Fruit fly (Drosophila melanogaster) whole organism, embryonic: ENCODE measurements around the gene CG13653.
A peak's percentile ranks its signal among the peaks of the same experiment; 100 is the strongest.

ENCODE experiments used
- Ada2b ChIP-seq: fragments of 200-800 bp; sonication (Bioruptor generic); IDR thresholded peaks from 2 replicates; pipeline ENCODE4 v1.3.6; 2022; ENCODE audit warnings: missing biosample characterization, missing genetic modification characterization
- CG10147 ChIP-seq: fragments of 200-800 bp; sonication (Bioruptor generic); optimal IDR thresholded peaks from 2 replicates; lab custom pipeline; 2019; ENCODE audit warnings: missing biosample characterization, mild to moderate bottlenecking, missing genetic modification characterization, moderate library complexity
- CG10274 ChIP-seq: fragments of 200-800 bp; sonication (Bioruptor generic); optimal IDR thresholded peaks from 3 replicates; lab custom pipeline; 2017; ENCODE audit warnings: missing biosample characterization, mild to moderate bottlenecking, missing genetic modification characterization
- CG10321 ChIP-seq: fragments of 200-800 bp; sonication (Bioruptor generic); IDR thresholded peaks from 2 replicates; pipeline ENCODE4 v1.3.6; 2022; ENCODE audit warnings: missing biosample characterization, missing genetic modification characterization
- CG12659 ChIP-seq: fragments of 200-800 bp; sonication (Bioruptor generic); optimal IDR thresholded peaks from 3 replicates; lab custom pipeline; 2017; ENCODE audit warnings: mild to moderate bottlenecking, missing biosample characterization, missing genetic modification reagents, missing genetic modification characterization
- CG15011 ChIP-seq: fragments of 200-800 bp; sonication (Bioruptor generic); optimal IDR thresholded peaks from 3 replicates; lab custom pipeline; 2018; ENCODE audit warnings: missing biosample characterization, mild to moderate bottlenecking, missing genetic modification characterization
- CG2875 ChIP-seq: fragments of 200-800 bp; sonication (Bioruptor generic); optimal IDR thresholded peaks from 2 replicates; lab custom pipeline; 2017; ENCODE audit warnings: missing biosample characterization, mild to moderate bottlenecking, missing genetic modification characterization, missing genetic modification reagents
- CG31365 ChIP-seq: fragments of 200-800 bp; sonication (Bioruptor generic); optimal IDR thresholded peaks from 2 replicates; lab custom pipeline; 2018; ENCODE audit warnings: missing biosample characterization, mild to moderate bottlenecking, missing genetic modification characterization
- CG34224 ChIP-seq: fragments of 200-800 bp; sonication (Bioruptor generic); IDR thresholded peaks from 3 replicates; pipeline ENCODE4 v1.3.6; 2022; ENCODE audit warnings: missing biosample characterization, missing genetic modification characterization; ENCODE audit not compliant: partially characterized antibody
- CG4282 ChIP-seq: fragments of 200-800 bp; sonication (Bioruptor generic); optimal IDR thresholded peaks from 2 replicates; lab custom pipeline; 2016; ENCODE audit warnings: missing biosample characterization, missing genetic modification characterization
- CG4854 ChIP-seq: fragments of 200-800 bp; sonication (Bioruptor generic); optimal IDR thresholded peaks from 2 replicates; lab custom pipeline; 2016; ENCODE audit warnings: missing biosample characterization, missing genetic modification characterization, inconsistent platforms
- CG5953 ChIP-seq: fragments of 200-800 bp; sonication (Bioruptor generic); IDR thresholded peaks from 2 replicates; pipeline ENCODE4 v1.3.6; 2022; ENCODE audit warnings: missing biosample characterization, missing genetic modification characterization
- CG6654 ChIP-seq: fragments of 200-800 bp; sonication (Bioruptor generic); optimal IDR thresholded peaks from 2 replicates; lab custom pipeline; 2017; ENCODE audit warnings: missing biosample characterization, mild to moderate bottlenecking, missing genetic modification characterization
- CG7372 ChIP-seq: fragments of 200-800 bp; sonication (Bioruptor generic); IDR thresholded peaks from 2 replicates; pipeline ENCODE4 v1.3.6; 2022; ENCODE audit warnings: missing biosample characterization, missing genetic modification characterization
- CG7556 ChIP-seq: fragments of 200-800 bp; sonication (Bioruptor generic); optimal IDR thresholded peaks from 2 replicates; lab custom pipeline; 2017; ENCODE audit warnings: missing biosample characterization, mild to moderate bottlenecking, missing genetic modification characterization
- CG7786 ChIP-seq: fragments of 200-800 bp; sonication (Bioruptor generic); optimal IDR thresholded peaks from 2 replicates; lab custom pipeline; 2016; ENCODE audit warnings: missing biosample characterization, missing genetic modification characterization
- CG8290 ChIP-seq, 3 experiments: fragments of 200-800 bp; sonication (Bioruptor generic); optimal IDR thresholded peaks; 2 replicates each; lab custom pipeline; 2016 to 2019; ENCODE audit warnings: missing biosample characterization in 3 of 3, missing genetic modification characterization in 3 of 3, mild to moderate bottlenecking in 2 of 3, moderate library complexity in 1 of 3
- CG8944 ChIP-seq: fragments of 200-800 bp; sonication (Bioruptor generic); optimal IDR thresholded peaks from 3 replicates; lab custom pipeline; 2016; ENCODE audit warnings: missing biosample characterization, missing genetic modification characterization
- CG9727 ChIP-seq: fragments of 200-800 bp; sonication (Bioruptor generic); optimal IDR thresholded peaks from 3 replicates; lab custom pipeline; 2017; ENCODE audit warnings: missing biosample characterization, mild to moderate bottlenecking, missing genetic modification characterization
- Chrac-16 ChIP-seq: fragments of 200-800 bp; sonication (Bioruptor generic); optimal IDR thresholded peaks from 3 replicates; lab custom pipeline; 2016; ENCODE audit warnings: missing biosample characterization, missing genetic modification characterization
- CkIIα-i1 ChIP-seq: fragments of 200-800 bp; sonication (Bioruptor generic); IDR thresholded peaks from 2 replicates; pipeline ENCODE4 v1.3.6; 2022; ENCODE audit warnings: missing biosample characterization, missing genetic modification characterization
- D19B ChIP-seq: fragments of 200-800 bp; sonication (Bioruptor generic); optimal IDR thresholded peaks from 2 replicates; lab custom pipeline; 2017; ENCODE audit warnings: missing biosample characterization, mild to moderate bottlenecking, missing genetic modification characterization
- Dip3 ChIP-seq: fragments of 200-800 bp; sonication (Bioruptor generic); optimal IDR thresholded peaks from 3 replicates; lab custom pipeline; 2016; ENCODE audit warnings: missing biosample characterization, missing genetic modification characterization
- HHEX ChIP-seq: fragments of 200-800 bp; sonication (Bioruptor generic); optimal IDR thresholded peaks from 3 replicates; lab custom pipeline; 2017; ENCODE audit warnings: missing biosample characterization, mild to moderate bottlenecking, missing genetic modification characterization, missing genetic modification reagents
- HLHmδ ChIP-seq: fragments of 200-800 bp; sonication (Bioruptor generic); optimal IDR thresholded peaks from 2 replicates; lab custom pipeline; 2018; ENCODE audit warnings: missing biosample characterization, mild to moderate bottlenecking, missing genetic modification characterization, moderate library complexity
- Hmr ChIP-seq: fragments of 200-800 bp; sonication (Bioruptor generic); optimal IDR thresholded peaks from 3 replicates; lab custom pipeline; 2017; ENCODE audit warnings: mild to moderate bottlenecking, missing biosample characterization, missing genetic modification reagents, missing genetic modification characterization
- Hmx ChIP-seq: fragments of 200-800 bp; sonication (Bioruptor generic); optimal IDR thresholded peaks from 2 replicates; lab custom pipeline; 2016; ENCODE audit warnings: missing biosample characterization, missing genetic modification characterization
- Lhr ChIP-seq: fragments of 200-800 bp; sonication (Bioruptor generic); optimal IDR thresholded peaks from 3 replicates; lab custom pipeline; 2017; ENCODE audit warnings: mild to moderate bottlenecking, missing biosample characterization, missing genetic modification reagents, missing genetic modification characterization
- Poxn ChIP-seq: fragments of 200-800 bp; sonication (Bioruptor generic); IDR thresholded peaks from 2 replicates; pipeline ENCODE4 v1.3.6; 2022; ENCODE audit warnings: missing biosample characterization, missing genetic modification characterization
- YL-1 ChIP-seq: fragments of 200-800 bp; sonication (Bioruptor generic); optimal IDR thresholded peaks from 3 replicates; lab custom pipeline; 2017; ENCODE audit warnings: missing biosample characterization, mild to moderate bottlenecking, missing genetic modification characterization
- bowl ChIP-seq: fragments of 200-800 bp; sonication (Bioruptor generic); IDR thresholded peaks from 2 replicates; pipeline ENCODE4 v1.3.6; 2022; ENCODE audit warnings: missing biosample characterization, missing genetic modification characterization
- btn ChIP-seq: fragments of 200-800 bp; sonication (Bioruptor generic); optimal IDR thresholded peaks from 2 replicates; lab custom pipeline; 2016; ENCODE audit warnings: missing biosample characterization, missing genetic modification characterization
- chinmo ChIP-seq: fragments of 200-800 bp; sonication (Bioruptor generic); IDR thresholded peaks from 4 replicates; pipeline ENCODE4 v1.3.6; 2022; ENCODE audit warnings: missing biosample characterization, missing genetic modification characterization; ENCODE audit not compliant: partially characterized antibody
- corto ChIP-seq: fragments of 200-800 bp; sonication (Bioruptor generic); optimal IDR thresholded peaks from 2 replicates; lab custom pipeline; 2016; ENCODE audit warnings: missing biosample characterization, mild to moderate bottlenecking, missing genetic modification characterization, moderate library complexity
- crp ChIP-seq, 2 experiments: fragments of 200-800 bp; sonication (Bioruptor generic); optimal IDR thresholded peaks; 2 replicates in 1 of 2; 3 replicates in 1 of 2; lab custom pipeline; 2017; ENCODE audit warnings: missing biosample characterization in 2 of 2, missing genetic modification characterization in 2 of 2, mild to moderate bottlenecking in 1 of 2, moderate library complexity in 1 of 2
- ems ChIP-seq: fragments of 200-800 bp; sonication (Bioruptor generic); optimal IDR thresholded peaks from 3 replicates; lab custom pipeline; 2016; ENCODE audit warnings: missing biosample characterization, missing genetic modification characterization
- fd96Cb ChIP-seq: fragments of 200-800 bp; sonication (Bioruptor generic); optimal IDR thresholded peaks from 2 replicates; lab custom pipeline; 2018; ENCODE audit warnings: missing biosample characterization, mild to moderate bottlenecking, missing genetic modification characterization, moderate library complexity
- h ChIP-seq: fragments of >200 bp; optimal IDR thresholded peaks from 2 replicates; lab custom pipeline; 2017
- kay ChIP-seq: fragments of 200-800 bp; sonication (Bioruptor generic); optimal IDR thresholded peaks from 2 replicates; lab custom pipeline; 2016; ENCODE audit warnings: missing biosample characterization, missing genetic modification characterization
- knrl ChIP-seq: fragments of 200-800 bp; sonication (Bioruptor generic); IDR thresholded peaks from 3 replicates; pipeline ENCODE4 v1.3.6; 2022; ENCODE audit warnings: missing biosample characterization, missing genetic modification characterization; ENCODE audit not compliant: partially characterized antibody
- lov ChIP-seq, 2 experiments: fragments of 200-800 bp in 1 of 2; fragments of >200 bp in 1 of 2; sonication (Bioruptor generic) in 1 of 2; IDR thresholded peaks in 1 of 2; optimal IDR thresholded peaks in 1 of 2; 2 replicates in 1 of 2; 3 replicates in 1 of 2; pipeline versions ENCODE4 v1.3.6 to Lab custom; 2017 to 2022; ENCODE audit warnings: missing biosample characterization in 1 of 2, missing genetic modification characterization in 1 of 2
- nerfin-1 ChIP-seq: fragments of 200-800 bp; sonication (Bioruptor generic); optimal IDR thresholded peaks from 3 replicates; lab custom pipeline; 2019; ENCODE audit warnings: missing biosample characterization, mild to moderate bottlenecking, missing genetic modification characterization, moderate library complexity
- pita ChIP-seq: fragments of 200-800 bp; sonication (Bioruptor generic); optimal IDR thresholded peaks from 2 replicates; lab custom pipeline; 2017; ENCODE audit warnings: missing biosample characterization, mild to moderate bottlenecking, missing genetic modification characterization
- row ChIP-seq: fragments of 200-800 bp; sonication (Bioruptor generic); IDR thresholded peaks from 3 replicates; pipeline ENCODE4 v1.3.6; 2022; ENCODE audit warnings: missing biosample characterization, missing genetic modification characterization
- sr ChIP-seq: fragments of 200-800 bp; sonication (Bioruptor generic); IDR thresholded peaks from 3 replicates; pipeline ENCODE4 v1.3.6; 2022; ENCODE audit warnings: missing biosample characterization, missing genetic modification characterization
- stc ChIP-seq: fragments of 200-800 bp; sonication (Bioruptor generic); IDR thresholded peaks from 2 replicates; pipeline ENCODE4 v1.3.6; 2022; ENCODE audit warnings: missing biosample characterization, missing genetic modification characterization
- unpg ChIP-seq: fragments of 200-800 bp; sonication (Bioruptor generic); optimal IDR thresholded peaks from 3 replicates; lab custom pipeline; 2018; ENCODE audit warnings: missing biosample characterization, mild to moderate bottlenecking, missing genetic modification characterization, moderate library complexity
- vvl ChIP-seq: fragments of 200-800 bp; sonication (Bioruptor generic); IDR thresholded peaks from 2 replicates; pipeline ENCODE4 v1.3.6; 2022; ENCODE audit warnings: missing biosample characterization, missing genetic modification characterization
- z ChIP-seq: fragments of 200-800 bp; sonication (Bioruptor generic); IDR thresholded peaks from 3 replicates; pipeline ENCODE4 v1.3.6; 2022; ENCODE audit warnings: missing biosample characterization, missing genetic modification characterization
- zen2 ChIP-seq: fragments of 200-800 bp; sonication (Bioruptor generic); IDR thresholded peaks from 3 replicates; pipeline ENCODE4 v1.3.6; 2022; ENCODE audit warnings: missing biosample characterization, missing genetic modification characterization; ENCODE audit not compliant: partially characterized antibody

Gene CG13653

dm6 chr3R:25178521-25178920 lies 16.8 kb upstream of the CG13653 start (continued):
- TF ChIP-seq unpg (GFP tag; lab: Kevin White, UChicago) (peak; percentile 62), Ada2b (GFP tag; lab: Robert Waterston, UW) (peak; percentile 60), lov (optimal IDR thresholded peaks at IDR 0.05; lab: Kevin White, UChicago) (no peak), lov (GFP tag; IDR thresholded peaks at IDR 0.05; lab: Robert Waterston, UW) (0 out of 3 replicates have a peak, but pooled peaks have one; percentile 23), CG8944 (GFP tag; lab: Kevin White, UChicago) (no peak), CG7556 (GFP tag; lab: Kevin White, UChicago) (peak; percentile 32), bowl (GFP tag; lab: Robert Waterston, UW) (no peak), chinmo (GFP tag; lab: Robert Waterston, UW) (no peak), vvl (0 out of 2 replicates have a peak, but pooled peaks have one; percentile 26), z (no peak), YL-1 (GFP tag; lab: Kevin White, UChicago) (no peak), nerfin-1 (no peak), CG7786 (GFP tag; lab: Kevin White, UChicago) (peak; percentile 25), Hmx (GFP tag; lab: Kevin White, UChicago) (no peak), zen2 (GFP tag; lab: Robert Waterston, UW) (no peak), Dip3 (no peak), CG2875 (GFP tag; lab: Kevin White, UChicago) (peak; percentile 11), corto (GFP tag; lab: Kevin White, UChicago) (peak; percentile 14), CG10274 (GFP tag; lab: Kevin White, UChicago) (no peak), CG4282 (GFP tag; lab: Kevin White, UChicago) (no peak), CG7372 (peak; percentile 22; the same call in 1 of the 2 replicates), HLHmδ (no peak), btn (GFP tag; lab: Kevin White, UChicago) (no peak), CG12659 (GFP tag; lab: Kevin White, UChicago) (peak; percentile 33), CG9727 (GFP tag; lab: Kevin White, UChicago) (peak; percentile 75), sr (GFP tag; lab: Robert Waterston, UW) (peak; percentile 24; the same call in 1 of the 3 replicates), HHEX (GFP tag; lab: Kevin White, UChicago) (no peak), CG34224 (no peak), CkIIα-i1 (GFP tag; lab: Robert Waterston, UW) (no peak), CG6654 (no peak), stc (GFP tag; lab: Robert Waterston, UW) (0 out of 2 replicates have a peak, but pooled peaks have one; percentile 42), CG5953 (GFP tag; lab: Robert Waterston, UW) (0 out of 2 replicates have a peak, but pooled peaks have one; percentile 59), row (GFP tag; lab: Robert Waterston, UW) (peak; percentile 81), Hmr (GFP tag; lab: Kevin White, UChicago) (no peak), CG10147 (GFP tag; lab: Kevin White, UChicago) (no peak), ems (GFP tag; lab: Kevin White, UChicago) (no peak), D19B (GFP tag; lab: Kevin White, UChicago) (peak; percentile 15), knrl (GFP tag; lab: Robert Waterston, UW) (no peak), CG8290 (GFP tag; optimal IDR thresholded peaks at IDR 0.05; lab: Kevin White, UChicago) (no peak), CG8290 (tag; optimal IDR thresholded peaks at IDR 0.05; lab: Kevin White, UChicago) (peak; percentile 14 to 22), CG31365 (tag; lab: Kevin White, UChicago) (no peak), kay (GFP tag; lab: Kevin White, UChicago) (no peak), CG10321 (no peak), pita (GFP tag; lab: Kevin White, UChicago) (no peak), fd96Cb (tag; lab: Kevin White, UChicago) (peak; percentile 20), Lhr (GFP tag; lab: Kevin White, UChicago) (peak; percentile 43), CG15011 (GFP tag; lab: Kevin White, UChicago) (no peak), CG4854 (no peak), Poxn (GFP tag; lab: Robert Waterston, UW) (no peak), crp (GFP tag; optimal IDR thresholded peaks at IDR 0.05; lab: Kevin White, UChicago) (no peak), Chrac-16 (GFP tag; lab: Kevin White, UChicago) (peak; percentile 83), h (lab: Kevin White, UChicago) (no peak)
